Fruit fly (Drosophila melanogaster) whole organism, embryonic: ENCODE results near the gene CG9297.

Experiments used
- Aef1 ChIP-seq: fragments of 200-800 bp; sonication (Bioruptor generic); IDR thresholded peaks from 3 replicates; pipeline ENCODE4 v1.3.6; 2022; ENCODE audit warnings: missing biosample characterization, missing genetic modification characterization
- Awh ChIP-seq: fragments of 200-800 bp; sonication (Bioruptor generic); IDR thresholded peaks from 2 replicates; pipeline ENCODE4, ENCODE4 v1.3.6; 2022; ENCODE audit warnings: missing biosample characterization, missing genetic modification characterization
- Blimp-1 ChIP-seq: fragments of 200-800 bp; sonication (Bioruptor generic); optimal IDR thresholded peaks from 3 replicates; lab custom pipeline; 2018; ENCODE audit warnings: missing biosample characterization, missing genetic modification characterization, mild to moderate bottlenecking, moderate library complexity, missing genetic modification reagents
- Bteb2 ChIP-seq: fragments of 200-800 bp; sonication (Bioruptor generic); optimal IDR thresholded peaks from 2 replicates; lab custom pipeline; 2016; ENCODE audit warnings: missing biosample characterization, missing genetic modification characterization
- CG13424 ChIP-seq: fragments of 200-800 bp; sonication (Bioruptor generic); optimal IDR thresholded peaks from 2 replicates; lab custom pipeline; 2019; ENCODE audit warnings: missing biosample characterization, mild to moderate bottlenecking, missing genetic modification characterization, moderate library complexity
- CG14710 ChIP-seq: fragments of 200-800 bp; sonication (Bioruptor generic); optimal IDR thresholded peaks from 3 replicates; lab custom pipeline; 2019; ENCODE audit warnings: missing biosample characterization, mild to moderate bottlenecking, missing genetic modification characterization, moderate library complexity
- CG16779 ChIP-seq: fragments of 200-800 bp; sonication (Bioruptor generic); IDR thresholded peaks from 2 replicates; pipeline ENCODE4 v1.3.6; 2022; ENCODE audit warnings: missing biosample characterization, missing genetic modification characterization
- CG1792 ChIP-seq: fragments of 200-800 bp; sonication (Bioruptor generic); optimal IDR thresholded peaks from 2 replicates; lab custom pipeline; 2016; ENCODE audit warnings: missing biosample characterization, missing genetic modification characterization
- CG18599 ChIP-seq: fragments of 200-800 bp; sonication (Bioruptor generic); optimal IDR thresholded peaks from 3 replicates; lab custom pipeline; 2017; ENCODE audit warnings: missing biosample characterization, missing genetic modification characterization, mild to moderate bottlenecking, moderate library complexity, missing genetic modification reagents
- CG18764 ChIP-seq: fragments of 200-800 bp; sonication (Bioruptor generic); optimal IDR thresholded peaks from 3 replicates; lab custom pipeline; 2016; ENCODE audit warnings: missing biosample characterization, missing genetic modification characterization
- CG2712 ChIP-seq: fragments of 200-800 bp; optimal IDR thresholded peaks from 3 replicates; lab custom pipeline; 2019; ENCODE audit warnings: missing biosample characterization, mild to moderate bottlenecking, missing genetic modification characterization, moderate library complexity
- CG31224 ChIP-seq: fragments of 200-800 bp; sonication (Bioruptor generic); IDR thresholded peaks from 2 replicates; pipeline ENCODE4 v1.3.6; 2022; ENCODE audit warnings: missing biosample characterization, missing genetic modification characterization
- CG31365 ChIP-seq: fragments of 200-800 bp; sonication (Bioruptor generic); optimal IDR thresholded peaks from 2 replicates; lab custom pipeline; 2018; ENCODE audit warnings: missing biosample characterization, mild to moderate bottlenecking, missing genetic modification characterization
- CG32532 ChIP-seq: fragments of 200-800 bp; sonication (Bioruptor generic); IDR thresholded peaks from 2 replicates; pipeline ENCODE4 v1.3.6; 2022; ENCODE audit warnings: missing biosample characterization, missing genetic modification characterization
- CG3847 ChIP-seq: fragments of 200-800 bp; sonication (Bioruptor generic); IDR thresholded peaks from 2 replicates; pipeline ENCODE4 v1.3.6; 2022; ENCODE audit warnings: missing biosample characterization, missing genetic modification characterization
- CG4707 ChIP-seq: fragments of 200-800 bp; sonication (Bioruptor generic); optimal IDR thresholded peaks from 2 replicates; lab custom pipeline; 2018; ENCODE audit warnings: missing biosample characterization, mild to moderate bottlenecking, missing genetic modification characterization, moderate library complexity
- CG6254 ChIP-seq: fragments of 200-800 bp; sonication (Bioruptor generic); optimal IDR thresholded peaks from 3 replicates; lab custom pipeline; 2017; ENCODE audit warnings: mild to moderate bottlenecking, missing biosample characterization, missing genetic modification reagents, missing genetic modification characterization
- CG6272 ChIP-seq: fragments of 200-800 bp; sonication (Bioruptor generic); IDR thresholded peaks from 2 replicates; pipeline ENCODE4 v1.3.6; 2022; ENCODE audit warnings: missing biosample characterization, missing genetic modification characterization
- CG6683 ChIP-seq: fragments of 200-800 bp; sonication (Bioruptor generic); optimal IDR thresholded peaks from 2 replicates; lab custom pipeline; 2017; ENCODE audit warnings: missing biosample characterization, mild to moderate bottlenecking, missing genetic modification characterization, missing genetic modification reagents
- CG7839 ChIP-seq: fragments of 200-800 bp; sonication (Bioruptor generic); optimal IDR thresholded peaks from 3 replicates; lab custom pipeline; 2018; ENCODE audit warnings: missing biosample characterization, mild to moderate bottlenecking, missing genetic modification characterization, moderate library complexity
- CG7963 ChIP-seq: fragments of 200-800 bp; sonication (Bioruptor generic); IDR thresholded peaks from 3 replicates; pipeline ENCODE4 v1.3.6; 2022; ENCODE audit warnings: missing biosample characterization, missing genetic modification characterization; ENCODE audit not compliant: partially characterized antibody
- CG8290 ChIP-seq, 3 experiments: fragments of 200-800 bp; sonication (Bioruptor generic); optimal IDR thresholded peaks; 2 replicates each; lab custom pipeline; 2016 to 2019; ENCODE audit warnings: missing biosample characterization in 3 of 3, missing genetic modification characterization in 3 of 3, mild to moderate bottlenecking in 2 of 3, moderate library complexity in 1 of 3
- CG8765 ChIP-seq: fragments of 200-800 bp; sonication (Bioruptor generic); IDR thresholded peaks from 2 replicates; pipeline ENCODE4 v1.3.6; 2022; ENCODE audit warnings: missing biosample characterization, missing genetic modification characterization
- CG9932 ChIP-seq: fragments of 200-800 bp; sonication (Bioruptor generic); IDR thresholded peaks from 2 replicates; pipeline ENCODE4 v1.3.6; 2022; ENCODE audit warnings: missing biosample characterization, missing genetic modification characterization
- D19B ChIP-seq: fragments of 200-800 bp; sonication (Bioruptor generic); optimal IDR thresholded peaks from 2 replicates; lab custom pipeline; 2017; ENCODE audit warnings: missing biosample characterization, mild to moderate bottlenecking, missing genetic modification characterization
- Dad ChIP-seq: fragments of 200-800 bp; sonication (Bioruptor generic); optimal IDR thresholded peaks from 3 replicates; lab custom pipeline; 2016; ENCODE audit warnings: missing biosample characterization, missing genetic modification characterization
- Ets65A ChIP-seq: fragments of 200-800 bp; sonication (Bioruptor generic); peaks from one replicate; lab custom pipeline; 2016; ENCODE audit warnings: missing biosample characterization, missing genetic modification characterization
- Lpt ChIP-seq: fragments of >200 bp; optimal IDR thresholded peaks from 2 replicates; lab custom pipeline; 2018; ENCODE audit warnings: missing biosample characterization, missing genetic modification characterization
- MESR4 ChIP-seq: fragments of 200-800 bp; sonication (Bioruptor generic); optimal IDR thresholded peaks from 2 replicates; lab custom pipeline; 2018; ENCODE audit warnings: missing biosample characterization, mild to moderate bottlenecking, missing genetic modification characterization, moderate library complexity
- Six4 ChIP-seq: fragments of 200-800 bp; sonication (Bioruptor generic); optimal IDR thresholded peaks from 2 replicates; lab custom pipeline; 2016; ENCODE audit warnings: missing biosample characterization, missing genetic modification characterization
- Sry-β ChIP-seq: fragments of 200-800 bp; sonication (Bioruptor generic); optimal IDR thresholded peaks from 2 replicates; lab custom pipeline; 2018; ENCODE audit warnings: missing biosample characterization, mild to moderate bottlenecking, missing genetic modification characterization, moderate library complexity
- Stat92E ChIP-seq, 3 experiments: fragments of >200 bp in 2 of 3; fragments of 200-800 bp in 1 of 3; sonication (Bioruptor generic) in 1 of 3; optimal IDR thresholded peaks; 2 replicates each; lab custom pipeline; 2017 to 2019; ENCODE audit warnings: missing biosample characterization in 3 of 3, missing genetic modification characterization in 3 of 3, mild to moderate bottlenecking in 1 of 3, moderate library complexity in 1 of 3
- al ChIP-seq: fragments of 200-800 bp; sonication (Bioruptor generic); IDR thresholded peaks from 2 replicates; pipeline ENCODE4 v1.3.6; 2022; ENCODE audit warnings: missing biosample characterization, missing genetic modification characterization
- ash1 ChIP-seq: fragments of 200-800 bp; sonication (Bioruptor generic); optimal IDR thresholded peaks from 2 replicates; lab custom pipeline; 2018; ENCODE audit warnings: missing biosample characterization, mild to moderate bottlenecking, missing genetic modification characterization
- br ChIP-seq: fragments of >200 bp; optimal IDR thresholded peaks from 2 replicates; lab custom pipeline; 2017
- btn ChIP-seq: fragments of 200-800 bp; sonication (Bioruptor generic); optimal IDR thresholded peaks from 2 replicates; lab custom pipeline; 2016; ENCODE audit warnings: missing biosample characterization, missing genetic modification characterization
- chn ChIP-seq: fragments of 200-800 bp; sonication (Bioruptor generic); optimal IDR thresholded peaks from 2 replicates; lab custom pipeline; 2016; ENCODE audit warnings: missing biosample characterization, missing genetic modification characterization
- croc ChIP-seq: fragments of 200-800 bp; sonication (Bioruptor generic); conservative IDR thresholded peaks from 3 replicates; pipeline ENCODE4 v1.3.6; 2022; ENCODE audit warnings: missing biosample characterization, missing genetic modification characterization
- ems ChIP-seq: fragments of 200-800 bp; sonication (Bioruptor generic); optimal IDR thresholded peaks from 3 replicates; lab custom pipeline; 2016; ENCODE audit warnings: missing biosample characterization, missing genetic modification characterization
- fu2 ChIP-seq: fragments of 200-800 bp; sonication (Bioruptor generic); optimal IDR thresholded peaks from 2 replicates; lab custom pipeline; 2016; ENCODE audit warnings: missing biosample characterization, missing genetic modification characterization
- maf-S ChIP-seq: fragments of 200-800 bp; sonication (Bioruptor generic); optimal IDR thresholded peaks from 2 replicates; lab custom pipeline; 2016; ENCODE audit warnings: missing biosample characterization, missing genetic modification characterization
- pnt ChIP-seq: fragments of 200-800 bp; sonication (Bioruptor generic); optimal IDR thresholded peaks from 3 replicates; lab custom pipeline; 2016; ENCODE audit warnings: missing biosample characterization, missing genetic modification characterization
- pros ChIP-seq: fragments of 200-800 bp; sonication (Bioruptor generic); optimal IDR thresholded peaks from 3 replicates; lab custom pipeline; 2019; ENCODE audit warnings: missing biosample characterization, mild to moderate bottlenecking, missing genetic modification characterization, moderate library complexity
- repo ChIP-seq: fragments of 200-800 bp; sonication (Bioruptor generic); optimal IDR thresholded peaks from 2 replicates; lab custom pipeline; 2016; ENCODE audit warnings: missing biosample characterization, missing genetic modification characterization
- sd ChIP-seq: fragments of 200-800 bp; sonication (Bioruptor generic); optimal IDR thresholded peaks from 3 replicates; lab custom pipeline; 2018; ENCODE audit warnings: missing biosample characterization, mild to moderate bottlenecking, missing genetic modification characterization, moderate library complexity
- sens ChIP-seq: fragments of 200-800 bp; sonication (Bioruptor generic); peaks from one replicate; lab custom pipeline; 2016; ENCODE audit warnings: missing biosample characterization, missing genetic modification characterization
- sr ChIP-seq: fragments of 200-800 bp; sonication (Bioruptor generic); IDR thresholded peaks from 3 replicates; pipeline ENCODE4 v1.3.6; 2022; ENCODE audit warnings: missing biosample characterization, missing genetic modification characterization
- stwl ChIP-seq: fragments of 200-800 bp; sonication (Bioruptor generic); optimal IDR thresholded peaks from 3 replicates; lab custom pipeline; 2018; ENCODE audit warnings: missing biosample characterization, mild to moderate bottlenecking, missing genetic modification characterization, moderate library complexity
- tx ChIP-seq: fragments of 200-800 bp; sonication (Bioruptor generic); optimal IDR thresholded peaks from 2 replicates; lab custom pipeline; 2016; ENCODE audit warnings: missing biosample characterization, missing genetic modification characterization
- z ChIP-seq: fragments of 200-800 bp; sonication (Bioruptor generic); IDR thresholded peaks from 3 replicates; pipeline ENCODE4 v1.3.6; 2022; ENCODE audit warnings: missing biosample characterization, missing genetic modification characterization
- zf30C ChIP-seq: fragments of 200-800 bp; sonication (Bioruptor generic); optimal IDR thresholded peaks from 3 replicates; lab custom pipeline; 2018; ENCODE audit warnings: missing biosample characterization, mild to moderate bottlenecking, missing genetic modification characterization

Gene CG9297

DNA sequence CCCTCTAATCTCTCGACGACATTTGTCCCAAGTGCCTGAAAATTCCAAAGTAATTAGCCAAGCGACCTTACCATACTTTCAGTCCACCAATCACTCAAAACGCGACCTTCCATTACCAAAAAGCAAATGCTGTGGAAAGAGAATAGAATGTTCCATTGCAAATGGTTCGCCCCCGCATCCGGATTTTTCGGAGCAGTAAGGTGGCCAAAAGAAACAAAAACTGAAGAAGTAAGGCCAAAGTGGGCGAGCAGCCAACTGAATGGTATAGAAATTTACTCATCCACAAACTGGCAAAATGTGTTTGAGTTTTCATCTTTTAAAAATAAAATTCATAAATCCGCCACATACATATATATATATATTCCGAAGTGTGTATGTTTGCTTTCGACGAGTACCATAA, 2.1 kb downstream of the CG9297 start:
- TF ChIP-seq sd (tag; lab: Kevin White, UChicago) (peak; percentile 59), CG8765 (GFP tag; lab: Robert Waterston, UW) (no peak), Stat92E (GFP tag; optimal IDR thresholded peaks at IDR 0.05; lab: Kevin White, UChicago) (no peak), fu2 (GFP tag; lab: Kevin White, UChicago) (no peak), Sry-β (GFP tag; lab: Kevin White, UChicago) (no peak), Ets65A (GFP tag; lab: Kevin White, UChicago) (peak; percentile 31), pnt (no peak), z (GFP tag; lab: Robert Waterston, UW) (0 out of 3 replicates have a peak, but pooled peaks have one; percentile 47), Six4 (GFP tag; lab: Kevin White, UChicago) (no peak), CG32532 (GFP tag; lab: Robert Waterston, UW) (no peak), ems (no peak), CG6254 (no peak), sr (GFP tag; lab: Robert Waterston, UW) (peak; percentile 90), tx (GFP tag; lab: Kevin White, UChicago) (no peak), CG13424 (tag; lab: Kevin White, UChicago) (no peak), sens (no peak), CG18764 (GFP tag; lab: Kevin White, UChicago) (no peak), Aef1 (GFP tag; lab: Robert Waterston, UW) (no peak), stwl (tag; lab: Kevin White, UChicago) (no peak), CG14710 (no peak), Awh (GFP tag; lab: Robert Waterston, UW) (no peak), btn (no peak), MESR4 (GFP tag; lab: Kevin White, UChicago) (no peak), CG16779 (GFP tag; lab: Robert Waterston, UW) (no peak), CG4707 (GFP tag; lab: Kevin White, UChicago) (no peak), CG7963 (GFP tag; lab: Robert Waterston, UW) (no peak)

DNA sequence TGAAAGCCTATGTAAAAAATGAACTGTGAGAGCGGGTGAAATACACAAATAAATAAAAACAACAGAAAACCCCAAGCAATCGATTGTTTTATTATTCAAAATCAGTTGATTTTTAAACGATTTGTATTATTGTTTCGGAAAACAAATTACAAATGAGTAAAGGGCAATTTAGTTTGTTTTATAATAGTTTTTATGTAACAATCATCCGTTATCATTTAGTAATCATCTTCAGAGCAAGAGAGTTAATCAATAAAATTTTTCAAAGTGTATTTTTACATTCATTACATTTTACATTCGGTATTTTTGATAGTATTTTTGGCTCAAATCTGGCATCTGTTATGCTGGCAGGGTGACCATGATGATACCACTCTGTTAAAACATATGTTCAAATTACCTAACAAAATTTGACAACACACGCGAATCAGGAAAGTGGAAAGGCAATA, 8.0 kb downstream of the CG9297 start, which contains the start of the genes CG42375 and CG9288:
TSS of gene CG42375 (plus strand) at position 384 of the 443 bp plus-strand sequence.
TSS of gene CG9288 (plus strand) at position 384 of the 443 bp plus-strand sequence.
- TF ChIP-seq Lpt (no peak), CG7839 (tag; lab: Kevin White, UChicago) (peak; percentile 85), CG31224 (GFP tag; lab: Robert Waterston, UW) (no peak), CG9932 (GFP tag; lab: Robert Waterston, UW) (no peak), pnt (peak; percentile 79), Dad (GFP tag; lab: Kevin White, UChicago) (peak; percentile 60), tx (GFP tag; lab: Kevin White, UChicago) (no peak), pros (no peak), repo (GFP tag; lab: Kevin White, UChicago) (no peak), CG3847 (GFP tag; lab: Robert Waterston, UW) (no peak), CG7963 (GFP tag; lab: Robert Waterston, UW) (no peak), Blimp-1 (GFP tag; lab: Kevin White, UChicago) (peak; percentile 77), croc (GFP tag; lab: Robert Waterston, UW) (peak; percentile 74), CG2712 (tag; lab: Kevin White, UChicago) (peak; percentile 80), Bteb2 (peak; percentile 26), maf-S (GFP tag; lab: Kevin White, UChicago) (peak; percentile 40), al (GFP tag; lab: Robert Waterston, UW) (0 out of 2 replicates have a peak, but pooled peaks have one; percentile 35), D19B (GFP tag; lab: Kevin White, UChicago) (peak; percentile 52), zf30C (GFP tag; lab: Kevin White, UChicago) (peak; percentile 81), br (lab: Kevin White, UChicago) (no peak), CG31365 (tag; lab: Kevin White, UChicago) (no peak), ash1 (no peak), CG18599 (GFP tag; lab: Kevin White, UChicago) (peak; percentile 78), CG8290 (GFP tag; optimal IDR thresholded peaks at IDR 0.05; lab: Kevin White, UChicago) (no peak), CG8290 (tag; optimal IDR thresholded peaks at IDR 0.05; lab: Kevin White, UChicago) (no peak), chn (GFP tag; lab: Kevin White, UChicago) (no peak), CG1792 (GFP tag; lab: Kevin White, UChicago) (peak; percentile 61), CG6272 (peak; percentile 29; the same call in 1 of the 2 replicates), CG6683 (GFP tag; lab: Kevin White, UChicago) (peak; percentile 54), CG4707 (GFP tag; lab: Kevin White, UChicago) (no peak)
